Fruit fly (Drosophila melanogaster): ENCODE data around the gene hay.
A peak's percentile ranks its signal among the peaks of the same experiment; 100 is the strongest.

Gene hay

dm6 chr3L:10630885-10631359 is at the start of gene hay, which contains the start of the genes CG42535 and CG34001 (continued):
- TF ChIP-seq CG4617 (GFP tag; optimal IDR thresholded peaks at IDR 0.05; ENCODE audit: borderline replicate concordance) (peak; percentile 58), zfh1 (GFP tag; IDR thresholded peaks at IDR 0.05) (peak; percentile 9; the same call in 1 of the 3 replicates), Lhr (GFP tag; optimal IDR thresholded peaks at IDR 0.05) (peak; percentile 26), Trl (optimal IDR thresholded peaks at IDR 0.05) (peak in 1 of 2 experiments; percentile 6), Trl (GFP tag; optimal IDR thresholded peaks at IDR 0.05) (no peak), Ravus (GFP tag; IDR thresholded peaks at IDR 0.05) (no peak), slp2 (GFP tag; optimal IDR thresholded peaks at IDR 0.05) (no peak), CG14710 (tag; optimal IDR thresholded peaks at IDR 0.05) (peak; percentile 63), CG17568 (GFP tag; optimal IDR thresholded peaks at IDR 0.05) (no peak), Stat92E (GFP tag; optimal IDR thresholded peaks at IDR 0.05) (peak in 1 of 3 experiments; percentile 6), CG3838 (GFP tag; optimal IDR thresholded peaks at IDR 0.05) (no peak), pzg (GFP tag; optimal IDR thresholded peaks at IDR 0.05) (peak; percentile 77), CG13287 (GFP tag; IDR thresholded peaks at IDR 0.05; ENCODE audit: partially characterized antibody) (peak; percentile 50; the same call in 1 of the 2 replicates), Aef1 (GFP tag; IDR thresholded peaks at IDR 0.05) (no peak), CG10267 (tag; optimal IDR thresholded peaks at IDR 0.05) (peak; percentile 95), CG12659 (GFP tag; optimal IDR thresholded peaks at IDR 0.05) (peak; percentile 54), CG2120 (GFP tag; optimal IDR thresholded peaks at IDR 0.05) (peak; percentile 55), CG9797 (GFP tag; optimal IDR thresholded peaks at IDR 0.05) (peak; percentile 5), E2f1 (GFP tag; IDR thresholded peaks at IDR 0.05) (no peak), CG15514 (GFP tag; optimal IDR thresholded peaks at IDR 0.05) (peak; percentile 35), CG17186 (GFP tag; optimal IDR thresholded peaks at IDR 0.05) (peak; percentile 55), jumu (GFP tag; optimal IDR thresholded peaks at IDR 0.05) (peak; percentile 8), CG12942 (GFP tag; optimal IDR thresholded peaks at IDR 0.05) (no peak), CG43689 (GFP tag; IDR thresholded peaks at IDR 0.05) (no peak), HmgZ (tag; optimal IDR thresholded peaks at IDR 0.05) (peak; percentile 51), CG17829 (tag; optimal IDR thresholded peaks at IDR 0.05) (peak; percentile 36), insv (GFP tag; optimal IDR thresholded peaks at IDR 0.05) (no peak), HLH54F (GFP tag; optimal IDR thresholded peaks at IDR 0.05) (peak; percentile 35), CHES-1-like (GFP tag; optimal IDR thresholded peaks at IDR 0.05) (peak; percentile 57), br (optimal IDR thresholded peaks at IDR 0.05) (no peak), Hmr (GFP tag; optimal IDR thresholded peaks at IDR 0.05) (peak; percentile 6), aop (GFP tag; IDR thresholded peaks at IDR 0.05) (no peak), CG12769 (tag; optimal IDR thresholded peaks at IDR 0.05) (no peak), CG16813 (GFP tag; IDR thresholded peaks at IDR 0.05; ENCODE audit: partially characterized antibody) (peak; percentile 54; the same call in 2 of the 3 replicates), CG11696 (GFP tag; IDR thresholded peaks at IDR 0.05) (no peak), zfh2 (GFP tag; optimal IDR thresholded peaks at IDR 0.05) (peak; percentile 29), zen (tag; optimal IDR thresholded peaks at IDR 0.05) (peak; percentile 13), mam (GFP tag; optimal IDR thresholded peaks at IDR 0.05) (peak; percentile 22), YL-1 (GFP tag; optimal IDR thresholded peaks at IDR 0.05) (peak; percentile 69), B-H2 (GFP tag; optimal IDR thresholded peaks at IDR 0.05) (peak; percentile 7), CG34224 (GFP tag; IDR thresholded peaks at IDR 0.05; ENCODE audit: partially characterized antibody) (peak; percentile 26; the same call in 1 of the 3 replicates), gce (GFP tag; IDR thresholded peaks at IDR 0.05) (no peak), unpg (GFP tag; optimal IDR thresholded peaks at IDR 0.05) (no peak), CG6791 (GFP tag; IDR thresholded peaks at IDR 0.05; ENCODE audit: partially characterized antibody) (0 out of 3 replicates have a peak, but pooled peaks have one; percentile 20), Ssrp (tag; optimal IDR thresholded peaks at IDR 0.05) (no peak), stwl (tag; optimal IDR thresholded peaks at IDR 0.05) (peak; percentile 94), toy (GFP tag; IDR thresholded peaks at IDR 0.05) (no peak), MBD-R2 (GFP tag; IDR thresholded peaks at IDR 0.05) (peak; percentile 63), nau (GFP tag; optimal IDR thresholded peaks at IDR 0.05) (no peak), CG11085 (GFP tag; IDR thresholded peaks at IDR 0.05) (no peak)
